Worm (Caenorhabditis elegans): Measurements from ENCODE around the gene unc-27.

- TF ChIP-seq lin-15B (tag; optimal IDR thresholded peaks at IDR 0.05) (no peak), nhr-76 (tag; optimal IDR thresholded peaks at IDR 0.05) (no peak), lin-35 (GFP tag; optimal IDR thresholded peaks at IDR 0.05) (no peak)
Measured at ce11 chrX:8750660-8751059, 38.6 kb upstream of the unc-27 start, which contains the start of gene asns-2.
